Fruit fly (Drosophila melanogaster) whole organism, embryonic: ENCODE data around the gene CG13071.

Source experiments
- Aef1 ChIP-seq: fragments of 200-800 bp; sonication (Bioruptor generic); IDR thresholded peaks from 3 replicates; pipeline ENCODE4 v1.3.6; 2022; ENCODE audit warnings: missing biosample characterization, missing genetic modification characterization
- CG11398 ChIP-seq: fragments of 200-800 bp; sonication (Bioruptor generic); optimal IDR thresholded peaks from 2 replicates; lab custom pipeline; 2016; ENCODE audit warnings: missing biosample characterization, missing genetic modification characterization
- CG12219 ChIP-seq: fragments of 200-800 bp; sonication (Bioruptor generic); optimal IDR thresholded peaks from 3 replicates; lab custom pipeline; 2018; ENCODE audit warnings: missing biosample characterization, mild to moderate bottlenecking, missing genetic modification characterization
- CG13424 ChIP-seq: fragments of 200-800 bp; sonication (Bioruptor generic); optimal IDR thresholded peaks from 2 replicates; lab custom pipeline; 2019; ENCODE audit warnings: missing biosample characterization, mild to moderate bottlenecking, missing genetic modification characterization, moderate library complexity
- CG14860 ChIP-seq: fragments of 200-800 bp; sonication (Bioruptor generic); IDR thresholded peaks from 3 replicates; pipeline ENCODE4 v1.3.6; 2022; ENCODE audit warnings: missing biosample characterization, missing genetic modification characterization; ENCODE audit not compliant: partially characterized antibody
- CG1529 ChIP-seq: fragments of 200-800 bp; sonication (Bioruptor generic); optimal IDR thresholded peaks from 3 replicates; lab custom pipeline; 2018; ENCODE audit warnings: missing biosample characterization, missing genetic modification characterization
- CG16813 ChIP-seq: fragments of 200-800 bp; sonication (Bioruptor generic); IDR thresholded peaks from 3 replicates; pipeline ENCODE4 v1.3.6; 2022; ENCODE audit warnings: missing biosample characterization, missing genetic modification characterization; ENCODE audit not compliant: partially characterized antibody
- CG16863 ChIP-seq: fragments of 200-800 bp; sonication (Bioruptor generic); optimal IDR thresholded peaks from 3 replicates; lab custom pipeline; 2016; ENCODE audit warnings: missing biosample characterization, missing genetic modification characterization
- CG17328 ChIP-seq: fragments of 200-800 bp; sonication (Bioruptor generic); IDR thresholded peaks from 2 replicates; pipeline ENCODE4 v1.3.6; 2022; ENCODE audit warnings: missing biosample characterization, missing genetic modification characterization
- CG17359 ChIP-seq: fragments of 200-800 bp; sonication (Bioruptor generic); optimal IDR thresholded peaks from 3 replicates; lab custom pipeline; 2018; ENCODE audit warnings: missing biosample characterization, mild to moderate bottlenecking, missing genetic modification characterization, moderate library complexity
- CG17568 ChIP-seq: fragments of 200-800 bp; sonication (Bioruptor generic); optimal IDR thresholded peaks from 2 replicates; lab custom pipeline; 2018; ENCODE audit warnings: missing biosample characterization, mild to moderate bottlenecking, missing genetic modification characterization, moderate library complexity
- CG18619 ChIP-seq: fragments of 200-800 bp; sonication (Bioruptor generic); optimal IDR thresholded peaks from 3 replicates; lab custom pipeline; 2017; ENCODE audit warnings: missing biosample characterization, mild to moderate bottlenecking, missing genetic modification characterization
- CG2678 ChIP-seq: fragments of 200-800 bp; sonication (Bioruptor generic); optimal IDR thresholded peaks from 3 replicates; lab custom pipeline; 2019; ENCODE audit warnings: missing biosample characterization, mild to moderate bottlenecking, missing genetic modification characterization, moderate library complexity
- CG2889 ChIP-seq: fragments of 200-800 bp; sonication (Bioruptor generic); IDR thresholded peaks from 3 replicates; pipeline ENCODE4 v1.3.6; 2022; ENCODE audit warnings: missing biosample characterization, missing genetic modification characterization
- CG30403 ChIP-seq: fragments of 200-800 bp; sonication (Bioruptor generic); optimal IDR thresholded peaks from 3 replicates; lab custom pipeline; 2016; ENCODE audit warnings: missing biosample characterization, missing genetic modification characterization
- CG31365 ChIP-seq: fragments of 200-800 bp; sonication (Bioruptor generic); optimal IDR thresholded peaks from 2 replicates; lab custom pipeline; 2018; ENCODE audit warnings: missing biosample characterization, mild to moderate bottlenecking, missing genetic modification characterization
- CG34422 ChIP-seq: fragments of 200-800 bp; sonication (Bioruptor generic); IDR thresholded peaks from 3 replicates; pipeline ENCODE4 v1.3.6; 2022; ENCODE audit warnings: missing biosample characterization, missing genetic modification characterization
- CG43689 ChIP-seq: fragments of 200-800 bp; sonication (Bioruptor generic); IDR thresholded peaks from 2 replicates; pipeline ENCODE4 v1.3.6; 2022; ENCODE audit warnings: missing biosample characterization, missing genetic modification characterization
- CG7271 ChIP-seq: fragments of 200-800 bp; sonication (Bioruptor generic); optimal IDR thresholded peaks from 2 replicates; lab custom pipeline; 2018; ENCODE audit warnings: missing biosample characterization, mild to moderate bottlenecking, missing genetic modification characterization, moderate library complexity
- CG7556 ChIP-seq: fragments of 200-800 bp; sonication (Bioruptor generic); optimal IDR thresholded peaks from 2 replicates; lab custom pipeline; 2017; ENCODE audit warnings: missing biosample characterization, mild to moderate bottlenecking, missing genetic modification characterization
- CG8290 ChIP-seq, 3 experiments: fragments of 200-800 bp; sonication (Bioruptor generic); optimal IDR thresholded peaks; 2 replicates each; lab custom pipeline; 2016 to 2019; ENCODE audit warnings: missing biosample characterization in 3 of 3, missing genetic modification characterization in 3 of 3, mild to moderate bottlenecking in 2 of 3, moderate library complexity in 1 of 3
- CG8478 ChIP-seq: fragments of >200 bp; optimal IDR thresholded peaks from 2 replicates; lab custom pipeline; 2018
- D ChIP-seq, 2 experiments: fragments of 200-800 bp in 1 of 2; fragments of >200 bp in 1 of 2; sonication (Bioruptor generic) in 1 of 2; optimal IDR thresholded peaks; 2 replicates in 1 of 2; 3 replicates in 1 of 2; lab custom pipeline; 2017; ENCODE audit warnings: mild to moderate bottlenecking in 1 of 2, missing biosample characterization in 1 of 2, missing genetic modification characterization in 1 of 2, missing genetic modification reagents in 1 of 2
- D19A ChIP-seq: fragments of 200-800 bp; optimal IDR thresholded peaks from 3 replicates; lab custom pipeline; 2019; ENCODE audit warnings: missing biosample characterization, mild to moderate bottlenecking, missing genetic modification characterization, moderate library complexity
- Dip3 ChIP-seq: fragments of 200-800 bp; sonication (Bioruptor generic); optimal IDR thresholded peaks from 3 replicates; lab custom pipeline; 2016; ENCODE audit warnings: missing biosample characterization, missing genetic modification characterization
- E2f1 ChIP-seq: fragments of 200-800 bp; sonication (Bioruptor generic); IDR thresholded peaks from 2 replicates; pipeline ENCODE4 v1.3.6; 2022; ENCODE audit warnings: missing biosample characterization, missing genetic modification characterization
- Ets65A ChIP-seq: fragments of 200-800 bp; sonication (Bioruptor generic); peaks from one replicate; lab custom pipeline; 2016; ENCODE audit warnings: missing biosample characterization, missing genetic modification characterization
- HLH3B ChIP-seq: fragments of 200-800 bp; sonication (Bioruptor generic); IDR thresholded peaks from 2 replicates; pipeline ENCODE4 v1.3.6; 2022; ENCODE audit warnings: missing biosample characterization, missing genetic modification characterization
- Hmx ChIP-seq: fragments of 200-800 bp; sonication (Bioruptor generic); optimal IDR thresholded peaks from 2 replicates; lab custom pipeline; 2016; ENCODE audit warnings: missing biosample characterization, missing genetic modification characterization
- Hr78 ChIP-seq, 2 experiments: fragments of 200-800 bp in 1 of 2; fragments of >200 bp in 1 of 2; sonication (Bioruptor generic) in 1 of 2; optimal IDR thresholded peaks; 2 replicates each; lab custom pipeline; 2017 to 2019; ENCODE audit warnings: missing biosample characterization in 2 of 2, missing genetic modification characterization in 2 of 2, mild to moderate bottlenecking in 1 of 2, moderate library complexity in 1 of 2
- Max ChIP-seq: fragments of 200-800 bp; sonication (Bioruptor generic); optimal IDR thresholded peaks from 2 replicates; lab custom pipeline; 2016; ENCODE audit warnings: missing biosample characterization, mild to moderate bottlenecking, missing genetic modification characterization
- Ravus ChIP-seq: fragments of 200-800 bp; sonication (Bioruptor generic); IDR thresholded peaks from 2 replicates; pipeline ENCODE4 v1.3.6; 2022; ENCODE audit warnings: missing biosample characterization, missing genetic modification characterization
- Sin3A ChIP-seq: fragments of >200 bp; optimal IDR thresholded peaks from 2 replicates; lab custom pipeline; 2018
- TFAM ChIP-seq: fragments of 200-800 bp; sonication (Bioruptor generic); optimal IDR thresholded peaks from 2 replicates; lab custom pipeline; 2017; ENCODE audit warnings: missing biosample characterization, missing genetic modification characterization, inconsistent platforms
- Tbp ChIP-seq: fragments of >200 bp; optimal IDR thresholded peaks from 2 replicates; lab custom pipeline; 2018; ENCODE audit warnings: missing biosample characterization, missing genetic modification characterization
- chn ChIP-seq: fragments of 200-800 bp; sonication (Bioruptor generic); optimal IDR thresholded peaks from 2 replicates; lab custom pipeline; 2016; ENCODE audit warnings: missing biosample characterization, missing genetic modification characterization
- dimm ChIP-seq: fragments of 200-800 bp; sonication (Bioruptor generic); IDR thresholded peaks from 2 replicates; pipeline ENCODE4 v1.3.6; 2022; ENCODE audit warnings: missing biosample characterization, missing genetic modification characterization
- dm ChIP-seq: fragments of 200-800 bp; sonication (Bioruptor generic); optimal IDR thresholded peaks from 3 replicates; lab custom pipeline; 2016; ENCODE audit warnings: missing biosample characterization, missing genetic modification characterization
- fd96Cb ChIP-seq: fragments of 200-800 bp; sonication (Bioruptor generic); optimal IDR thresholded peaks from 2 replicates; lab custom pipeline; 2018; ENCODE audit warnings: missing biosample characterization, mild to moderate bottlenecking, missing genetic modification characterization, moderate library complexity
- ftz-f1 ChIP-seq: fragments of 200-800 bp; sonication (Bioruptor generic); optimal IDR thresholded peaks from 2 replicates; lab custom pipeline; 2016; ENCODE audit warnings: missing biosample characterization, missing genetic modification characterization
- jumu ChIP-seq: fragments of 200-800 bp; sonication (Bioruptor generic); optimal IDR thresholded peaks from 3 replicates; lab custom pipeline; 2016; ENCODE audit warnings: missing biosample characterization, missing genetic modification characterization
- lbe ChIP-seq: fragments of 200-800 bp; sonication (Bioruptor generic); optimal IDR thresholded peaks from 2 replicates; lab custom pipeline; 2016; ENCODE audit warnings: missing biosample characterization, mild to moderate bottlenecking, missing genetic modification characterization
- psq ChIP-seq: fragments of 200-800 bp; sonication (Bioruptor generic); optimal IDR thresholded peaks from 2 replicates; lab custom pipeline; 2017; ENCODE audit warnings: missing biosample characterization, missing genetic modification characterization
- pzg ChIP-seq: fragments of 200-800 bp; sonication (Bioruptor generic); optimal IDR thresholded peaks from 3 replicates; lab custom pipeline; 2018; ENCODE audit warnings: missing biosample characterization, mild to moderate bottlenecking, missing genetic modification characterization, moderate library complexity
- repo ChIP-seq: fragments of 200-800 bp; sonication (Bioruptor generic); optimal IDR thresholded peaks from 2 replicates; lab custom pipeline; 2016; ENCODE audit warnings: missing biosample characterization, missing genetic modification characterization
- slp2 ChIP-seq: fragments of 200-800 bp; sonication (Bioruptor generic); optimal IDR thresholded peaks from 2 replicates; lab custom pipeline; 2016; ENCODE audit warnings: missing biosample characterization, missing genetic modification characterization
- stc ChIP-seq: fragments of 200-800 bp; sonication (Bioruptor generic); IDR thresholded peaks from 2 replicates; pipeline ENCODE4 v1.3.6; 2022; ENCODE audit warnings: missing biosample characterization, missing genetic modification characterization
- sug ChIP-seq: fragments of 200-800 bp; optimal IDR thresholded peaks from 2 replicates; lab custom pipeline; 2019; ENCODE audit warnings: missing biosample characterization, mild to moderate bottlenecking, missing genetic modification characterization, moderate library complexity
- tgo ChIP-seq: fragments of 200-800 bp; sonication (Bioruptor generic); IDR thresholded peaks from 3 replicates; pipeline ENCODE4 v1.3.6; 2022; ENCODE audit warnings: missing biosample characterization, missing genetic modification characterization
- tin ChIP-seq: fragments of 200-800 bp; sonication (Bioruptor generic); optimal IDR thresholded peaks from 3 replicates; lab custom pipeline; 2016; ENCODE audit warnings: missing biosample characterization, missing genetic modification characterization
- tll ChIP-seq, 2 experiments: fragments of 200-800 bp in 1 of 2; fragments of >200 bp in 1 of 2; sonication (Bioruptor generic) in 1 of 2; optimal IDR thresholded peaks; 2 replicates each; lab custom pipeline; 2017 to 2019; ENCODE audit warnings: missing biosample characterization in 2 of 2, missing genetic modification characterization in 2 of 2, mild to moderate bottlenecking in 1 of 2, moderate library complexity in 1 of 2
- twi ChIP-seq: fragments of 200-800 bp; optimal IDR thresholded peaks from 2 replicates; lab custom pipeline; 2019; ENCODE audit warnings: missing biosample characterization, mild to moderate bottlenecking, missing genetic modification characterization, moderate library complexity

CG13071 gene

DNA sequence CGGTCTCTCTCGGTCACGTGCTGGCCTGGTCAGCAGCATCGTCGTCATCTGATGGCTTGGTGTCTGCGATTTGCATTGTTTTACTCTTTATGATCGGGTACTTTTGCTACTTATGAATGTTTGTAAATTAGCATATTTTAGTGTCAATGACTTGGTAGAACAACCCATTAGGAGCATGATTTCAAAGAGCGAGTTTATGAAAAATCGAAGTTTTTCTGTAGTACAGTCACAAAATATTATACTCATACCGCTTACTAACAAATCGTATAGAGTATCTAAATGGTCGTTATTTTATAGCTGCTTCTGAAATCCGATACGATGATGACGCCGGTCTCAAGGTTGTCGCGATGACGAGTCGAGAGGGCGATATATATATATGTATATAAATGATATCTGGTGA, 23.7 kb downstream of the CG13071 start (continued):
- peak; percentile 19 for TF ChIP-seq fd96Cb (tag; lab: Kevin White, UChicago)
- peak; percentile 14 for TF ChIP-seq CG12219 (GFP tag; lab: Kevin White, UChicago)
- TF ChIP-seq CG43689 (GFP tag; lab: Robert Waterston, UW), result no peak
- no peak for TF ChIP-seq sug (tag; lab: Kevin White, UChicago)
- TF ChIP-seq stc (GFP tag; lab: Robert Waterston, UW), result no peak
- TF ChIP-seq CG17568 (GFP tag; lab: Kevin White, UChicago), result no peak
- TF ChIP-seq tgo (GFP tag; lab: Robert Waterston, UW), result peak; percentile 35; the same call in 2 of the 3 replicates
- TF ChIP-seq CG2678, result peak; percentile 61
- TF ChIP-seq psq (GFP tag; lab: Kevin White, UChicago), result no peak
- TF ChIP-seq jumu (GFP tag; lab: Kevin White, UChicago), result peak; percentile 3
- TF ChIP-seq Dip3 (GFP tag; lab: Kevin White, UChicago), result no peak
- no peak for TF ChIP-seq CG17328 (GFP tag; lab: Robert Waterston, UW)
- TF ChIP-seq Tbp (GFP tag; lab: Kevin White, UChicago), result no peak
- TF ChIP-seq Aef1 (GFP tag; lab: Robert Waterston, UW), result 0 out of 3 replicates have a peak, but pooled peaks have one; percentile 10
- no peak for TF ChIP-seq tin (GFP tag; lab: Kevin White, UChicago)
- no peak for TF ChIP-seq dimm (GFP tag; lab: Robert Waterston, UW)
- TF ChIP-seq Ravus (GFP tag; lab: Robert Waterston, UW), result no peak
- no peak for TF ChIP-seq CG14860 (GFP tag; lab: Robert Waterston, UW)
- no peak for TF ChIP-seq Sin3A
- TF ChIP-seq CG1529 (GFP tag; lab: Kevin White, UChicago), result no peak
- TF ChIP-seq CG11398 (GFP tag; lab: Kevin White, UChicago), result no peak
- no peak for TF ChIP-seq CG18619 (GFP tag; lab: Kevin White, UChicago)
- no peak for TF ChIP-seq tll (GFP tag; optimal IDR thresholded peaks at IDR 0.05; lab: Kevin White, UChicago)
- TF ChIP-seq E2f1, result no peak
- TF ChIP-seq HLH3B, result peak; percentile 34; the same call in 1 of the 2 replicates
- no peak for TF ChIP-seq slp2 (GFP tag; lab: Kevin White, UChicago)
- TF ChIP-seq D (optimal IDR thresholded peaks at IDR 0.05; lab: Kevin White, UChicago), result no peak
- no peak for TF ChIP-seq D (GFP tag; optimal IDR thresholded peaks at IDR 0.05; lab: Kevin White, UChicago)
- no peak for TF ChIP-seq CG16863 (GFP tag; lab: Kevin White, UChicago)
- TF ChIP-seq Hmx (GFP tag; lab: Kevin White, UChicago), result no peak
- no peak for TF ChIP-seq ftz-f1 (GFP tag; lab: Kevin White, UChicago)
- TF ChIP-seq twi (tag; lab: Kevin White, UChicago), result no peak
- no peak for TF ChIP-seq chn (GFP tag; lab: Kevin White, UChicago)
- no peak for TF ChIP-seq Hr78 (GFP tag; optimal IDR thresholded peaks at IDR 0.05; lab: Kevin White, UChicago)
- no peak for TF ChIP-seq CG8290 (GFP tag; optimal IDR thresholded peaks at IDR 0.05; lab: Kevin White, UChicago)
- TF ChIP-seq CG8290 (tag; optimal IDR thresholded peaks at IDR 0.05; lab: Kevin White, UChicago), result peak in 1 of 2 experiments; percentile 46
- peak; percentile 31 for TF ChIP-seq CG17359 (tag; lab: Kevin White, UChicago)
- no peak for TF ChIP-seq repo
- no peak for TF ChIP-seq dm
- TF ChIP-seq CG30403 (GFP tag; lab: Kevin White, UChicago), result peak; percentile 20
- peak; percentile 45 for TF ChIP-seq D19A (tag; lab: Kevin White, UChicago)
- TF ChIP-seq CG7271 (tag; lab: Kevin White, UChicago), result no peak
- TF ChIP-seq CG34422 (GFP tag; lab: Robert Waterston, UW), result no peak
- no peak for TF ChIP-seq lbe (GFP tag; lab: Kevin White, UChicago)
- TF ChIP-seq TFAM (GFP tag; lab: Kevin White, UChicago), result no peak
- no peak for TF ChIP-seq Max (GFP tag; lab: Kevin White, UChicago)
- no peak for TF ChIP-seq CG31365 (tag; lab: Kevin White, UChicago)
- no peak for TF ChIP-seq pzg
- peak; percentile 54 for TF ChIP-seq CG13424
- TF ChIP-seq CG16813, result no peak
- peak; percentile 29 for TF ChIP-seq Ets65A (GFP tag; lab: Kevin White, UChicago)
- no peak for TF ChIP-seq CG2889
- no peak for TF ChIP-seq CG7556 (GFP tag; lab: Kevin White, UChicago)
- TF ChIP-seq CG8478 (lab: Kevin White, UChicago), result no peak
